Worm (Caenorhabditis elegans): Measurements from ENCODE around the gene F38E11.6.

Gene F38E11.6

ce11 chrIV:9438753-9439152, 28.6 kb downstream of the F38E11.6 start (continued):
- TF ChIP-seq aha-1 (tag; optimal IDR thresholded peaks at IDR 0.05) (no peak), Y116A8C.19 (tag; optimal IDR thresholded peaks at IDR 0.05; ENCODE audit: borderline replicate concordance) (no peak), efl-3 (GFP tag; optimal IDR thresholded peaks at IDR 0.05) (no peak), lin-39 (tag; optimal IDR thresholded peaks at IDR 0.05) (no peak), sptf-1 (tag; optimal IDR thresholded peaks at IDR 0.05) (no peak), unc-86 (tag; optimal IDR thresholded peaks at IDR 0.05) (no peak), alr-1 (tag; optimal IDR thresholded peaks at IDR 0.05; ENCODE audit: borderline replicate concordance) (no peak), fkh-4 (tag; optimal IDR thresholded peaks at IDR 0.05; ENCODE audit: borderline replicate concordance) (no peak), nhr-28 (tag; optimal IDR thresholded peaks at IDR 0.05) (no peak), ceh-63 (GFP tag; optimal IDR thresholded peaks at IDR 0.05) (no peak), nhr-76 (tag; optimal IDR thresholded peaks at IDR 0.05) (no peak), unc-98 (GFP tag; IDR thresholded peaks at IDR 0.05) (no peak), fkh-10 (GFP tag; optimal IDR thresholded peaks at IDR 0.05) (no peak), nhr-237 (tag; optimal IDR thresholded peaks at IDR 0.05) (no peak), lin-15B (tag; optimal IDR thresholded peaks at IDR 0.05) (no peak), ets-5 (GFP tag; IDR thresholded peaks at IDR 0.05) (no peak), ceh-8 (GFP tag; optimal IDR thresholded peaks at IDR 0.05) (no peak), hpl-2 (GFP tag; optimal IDR thresholded peaks at IDR 0.05) (no peak), pax-3 (tag; optimal IDR thresholded peaks at IDR 0.05) (no peak), C04F5.9 (tag; optimal IDR thresholded peaks at IDR 0.05) (no peak), dsc-1 (tag; optimal IDR thresholded peaks at IDR 0.05) (no peak), pqm-1 (tag; optimal IDR thresholded peaks at IDR 0.05) (no peak), ztf-11 (tag; optimal IDR thresholded peaks at IDR 0.05) (no peak), tbx-2 (tag; optimal IDR thresholded peaks at IDR 0.05) (no peak), lin-14 (GFP tag; optimal IDR thresholded peaks at IDR 0.05) (no peak), C16A3.4 (tag; optimal IDR thresholded peaks at IDR 0.05) (no peak), mab-9 (GFP tag; IDR thresholded peaks at IDR 0.05) (no peak), mdl-1 (tag; optimal IDR thresholded peaks at IDR 0.05) (no peak), dpl-1 (GFP tag; optimal IDR thresholded peaks at IDR 0.05) (no peak), aly-2 (tag; optimal IDR thresholded peaks at IDR 0.05) (peak; percentile 95)

ce11 chrIV:9432327-9432726, 35.0 kb downstream of the F38E11.6 start:
- TF ChIP-seq dsc-1 (tag; optimal IDR thresholded peaks at IDR 0.05) (peak; percentile 73), efl-1 (optimal IDR thresholded peaks at IDR 0.05) (no peak), efl-1 (GFP tag; optimal IDR thresholded peaks at IDR 0.05 in 1 of 2) (peak in 1 of 2 experiments; percentile 65), sup-37 (GFP tag; optimal IDR thresholded peaks at IDR 0.05) (no peak), fkh-8 (tag; optimal IDR thresholded peaks at IDR 0.05) (peak; percentile 6)

- no peak for TF ChIP-seq zip-4 (GFP tag; optimal IDR thresholded peaks at IDR 0.05)
- no peak for TF ChIP-seq swsn-7 (tag; optimal IDR thresholded peaks at IDR 0.05)
- TF ChIP-seq ztf-4 (tag; optimal IDR thresholded peaks at IDR 0.05), result no peak
- TF ChIP-seq efl-3 (GFP tag; optimal IDR thresholded peaks at IDR 0.05), result no peak
- TF ChIP-seq F16B12.6 (tag; optimal IDR thresholded peaks at IDR 0.05), result no peak
- no peak for TF ChIP-seq sptf-1 (tag; optimal IDR thresholded peaks at IDR 0.05)
- TF ChIP-seq unc-130 (tag; optimal IDR thresholded peaks at IDR 0.05), result no peak
- TF ChIP-seq nhr-20 (tag; optimal IDR thresholded peaks at IDR 0.05), result no peak
- TF ChIP-seq nhr-90 (tag; optimal IDR thresholded peaks at IDR 0.05; ENCODE audit: poor library complexity), result no peak
Observed at ce11 chrIV:9427959-9428358, 39.4 kb downstream of the F38E11.6 start, which contains the start of gene F59B8.1. Gene F59B8.1 (plus strand): TSS chrIV:9428259.

Measured in whole organism, L1 larva.